Worm (Caenorhabditis elegans): ENCODE data around the gene R07E5.19.

Gene R07E5.19

DNA sequence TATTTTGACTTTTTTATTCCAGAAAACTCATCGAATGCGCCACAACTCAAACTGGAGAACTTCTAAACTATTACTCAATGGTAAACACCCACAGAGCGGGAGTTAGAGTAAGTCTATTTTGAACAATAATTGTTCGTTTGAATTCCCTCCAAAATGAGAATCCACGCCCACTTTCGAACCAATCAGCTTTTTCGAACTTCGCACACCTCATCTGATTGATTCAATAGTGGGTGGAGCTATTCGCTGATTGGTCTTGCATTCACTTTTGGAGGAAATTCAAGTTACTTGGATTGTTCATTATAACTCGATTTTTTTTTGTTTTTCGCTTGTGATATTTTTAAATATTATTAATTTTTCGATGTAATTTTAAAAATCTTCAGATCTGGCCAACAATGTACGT lies 22.0 kb downstream of the R07E5.19 start:
- TF ChIP-seq F37D6.2 (tag; optimal IDR thresholded peaks at IDR 0.05) = no peak
- no peak for TF ChIP-seq daf-12 (tag; optimal IDR thresholded peaks at IDR 0.05)

DNA sequence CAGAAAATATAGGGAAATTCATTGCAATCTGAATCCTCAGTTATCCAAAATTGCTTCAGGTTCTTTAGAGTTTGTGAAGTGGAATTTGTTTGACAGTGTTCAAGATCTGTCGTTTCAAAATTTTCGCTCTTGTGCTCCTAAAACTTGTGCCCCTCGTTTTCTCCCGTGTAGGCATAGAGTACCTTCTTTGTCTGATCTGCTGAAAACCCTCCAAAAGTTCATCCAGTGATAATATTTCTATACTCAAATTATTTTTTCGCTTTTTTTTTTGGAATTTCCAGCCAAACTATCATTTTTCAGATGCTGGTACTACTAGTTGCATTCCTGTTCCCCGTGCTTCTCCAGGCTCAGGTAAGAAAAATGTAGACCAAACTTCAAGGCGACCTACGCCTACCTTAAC lies 23.4 kb downstream of the R07E5.19 start, which contains the start of gene R07E5.4:
TSS of gene R07E5.4 (plus strand) at position 301 of the 400 bp plus-strand sequence.
- TF ChIP-seq lin-1 (GFP tag; IDR thresholded peaks at IDR 0.05) (no peak), dmd-9 (GFP tag; IDR thresholded peaks at IDR 0.05) (no peak), lin-29 (GFP tag; IDR thresholded peaks at IDR 0.05) (no peak), zfp-3 (GFP tag; conservative IDR thresholded peaks at IDR 0.05) (no peak), F10B5.3 (tag; optimal IDR thresholded peaks at IDR 0.05) (no peak), skn-1 (tag; optimal IDR thresholded peaks at IDR 0.05) (no peak), egl-43 (GFP tag; IDR thresholded peaks at IDR 0.05) (no peak), ztf-11 (tag; optimal IDR thresholded peaks at IDR 0.05) (no peak), nhr-10 (tag; optimal IDR thresholded peaks at IDR 0.05) (no peak), ZK546.5 (tag; optimal IDR thresholded peaks at IDR 0.05) (no peak), arid-1 (GFP tag; conservative IDR thresholded peaks at IDR 0.05) (no peak), vab-7 (GFP tag; IDR thresholded peaks at IDR 0.05) (no peak), zag-1 (tag; optimal IDR thresholded peaks at IDR 0.05) (no peak), nhr-41 (GFP tag; IDR thresholded peaks at IDR 0.05) (no peak), saeg-2 (GFP tag; IDR thresholded peaks at IDR 0.05) (no peak), attf-4 (tag; optimal IDR thresholded peaks at IDR 0.05) (no peak), spr-3 (GFP tag; optimal IDR thresholded peaks at IDR 0.05) (no peak), dmd-6 (GFP tag; IDR thresholded peaks at IDR 0.05) (no peak)

DNA sequence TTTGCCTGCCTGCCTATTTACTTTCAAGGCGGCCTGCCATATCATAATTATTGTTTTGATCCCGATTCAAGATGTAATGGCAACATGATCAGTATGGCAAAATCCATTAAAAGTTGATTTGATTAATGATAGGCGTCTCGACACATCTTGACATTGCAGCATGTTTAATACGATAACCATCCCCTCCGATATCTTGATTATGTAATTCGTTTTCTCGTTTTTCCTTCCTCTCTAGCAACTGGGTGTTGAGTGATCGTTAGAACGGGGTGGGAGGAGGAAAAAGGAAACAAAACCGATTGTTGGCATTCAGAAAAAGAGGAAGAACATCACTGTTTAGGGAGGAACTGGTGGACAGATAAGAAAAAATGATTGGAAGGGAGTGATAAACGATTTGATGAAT lies 25.9 kb downstream of the R07E5.19 start:
- TF ChIP-seq aha-1 (tag) = peak; percentile 38
- no peak for TF ChIP-seq F37D6.2 (tag; optimal IDR thresholded peaks at IDR 0.05)

- TF ChIP-seq nhr-10 (tag; optimal IDR thresholded peaks at IDR 0.05) = no peak
- no peak for TF ChIP-seq pha-4 (GFP tag; IDR thresholded peaks at IDR 0.05)
- no peak for TF ChIP-seq pha-4 (tag; optimal IDR thresholded peaks at IDR 0.05)
- no peak for TF ChIP-seq nhr-111 (GFP tag; optimal IDR thresholded peaks at IDR 0.05)
- TF ChIP-seq nhr-11 (tag; optimal IDR thresholded peaks at IDR 0.05) = no peak
- no peak for TF ChIP-seq fkh-10 (GFP tag; optimal IDR thresholded peaks at IDR 0.05)
- no peak for TF ChIP-seq ZK337.2 (GFP tag; IDR thresholded peaks at IDR 0.05)
- no peak for TF ChIP-seq skn-1 (tag; optimal IDR thresholded peaks at IDR 0.05)
- TF ChIP-seq attf-4 (tag; optimal IDR thresholded peaks at IDR 0.05) = no peak
- TF ChIP-seq zag-1 (tag; optimal IDR thresholded peaks at IDR 0.05) = no peak
- no peak for TF ChIP-seq zip-11 (GFP tag; IDR thresholded peaks at IDR 0.05)
- no peak for TF ChIP-seq jun-1 (tag; optimal IDR thresholded peaks at IDR 0.05)
- TF ChIP-seq egl-27 (tag; optimal IDR thresholded peaks at IDR 0.05) = no peak
Measured at ce11 chrIII:4391319-4391718, 26.5 kb downstream of the R07E5.19 start.

- TF ChIP-seq nhr-42 (GFP tag; IDR thresholded peaks at IDR 0.05) (no peak), egl-43 (GFP tag; IDR thresholded peaks at IDR 0.05) (no peak), fos-1 (tag; optimal IDR thresholded peaks at IDR 0.05) (no peak), mep-1 (tag; optimal IDR thresholded peaks at IDR 0.05) (no peak), madf-9 (GFP tag; conservative IDR thresholded peaks at IDR 0.05) (no peak)
Measured at ce11 chrIII:4390421-4390820, 27.4 kb downstream of the R07E5.19 start.

- TF ChIP-seq mes-2 (tag; optimal IDR thresholded peaks at IDR 0.05; ENCODE audit: poor library complexity, severe bottlenecking) (no peak), F26F4.8 (GFP tag; conservative IDR thresholded peaks at IDR 0.05) (no peak), ama-1 (optimal IDR thresholded peaks at IDR 0.05) (no peak), hif-1 (tag; optimal IDR thresholded peaks at IDR 0.05) (no peak), D1046.2 (GFP tag; IDR thresholded peaks at IDR 0.05) (no peak), spr-1 (tag; optimal IDR thresholded peaks at IDR 0.05) (no peak), lin-38 (GFP tag; IDR thresholded peaks at IDR 0.05) (no peak)
Measured at ce11 chrIII:4384487-4384886, 33.4 kb downstream of the R07E5.19 start, which contains the start of gene pals-28. pals-28 (plus strand) TSS chrIII:4384787.

Measured in whole organism, L4 larva.